Worm (Caenorhabditis elegans) whole organism, mixed stage, embryonic: ENCODE data around the gene aars-1.

ENCODE experiments used
- M03D4.4 ChIP-seq: sonication (generic microtip); optimal IDR thresholded peaks from 2 replicates; lab custom pipeline; 2017; ENCODE audit warnings: mild to moderate bottlenecking, missing genetic modification characterization, missing compliant biosample characterization
- bed-3 ChIP-seq: fragments of 200-800 bp; sonication (Bioruptor generic); optimal IDR thresholded peaks from 3 replicates; lab custom pipeline; 2018; ENCODE audit warnings: mild to moderate bottlenecking, missing genetic modification characterization, moderate library complexity, missing compliant biosample characterization
- blmp-1 ChIP-seq: fragments of 150-350 bp; optimal IDR thresholded peaks from 2 replicates; lab custom pipeline; 2014; ENCODE audit warnings: missing biosample characterization, missing genetic modification characterization
- ceh-39 ChIP-seq: fragments of 150-350 bp; optimal IDR thresholded peaks from 2 replicates; lab custom pipeline; 2014; ENCODE audit warnings: missing biosample characterization, missing genetic modification characterization
- ceh-43 ChIP-seq: fragments of 200-800 bp; sonication (Bioruptor generic); optimal IDR thresholded peaks from 2 replicates; lab custom pipeline; 2018; ENCODE audit warnings: mild to moderate bottlenecking, missing genetic modification characterization, moderate library complexity, missing compliant biosample characterization
- ceh-83 ChIP-seq: fragments of 200-800 bp; sonication (Bioruptor generic); optimal IDR thresholded peaks from 2 replicates; lab custom pipeline; 2018; ENCODE audit warnings: mild to moderate bottlenecking, missing genetic modification characterization, missing compliant biosample characterization
- ces-1 ChIP-seq: fragments of 150-350 bp; optimal IDR thresholded peaks from 2 replicates; lab custom pipeline; 2014; ENCODE audit warnings: missing biosample characterization, missing genetic modification reagents, missing genetic modification characterization
- cnd-1 ChIP-seq: fragments of 200-800 bp; sonication (Bioruptor generic); optimal IDR thresholded peaks from 2 replicates; lab custom pipeline; 2018; ENCODE audit warnings: mild to moderate bottlenecking, missing genetic modification characterization, missing compliant biosample characterization
- drap-1 ChIP-seq: fragments of 200-800 bp; sonication (Bioruptor generic); optimal IDR thresholded peaks from 3 replicates; lab custom pipeline; 2018; ENCODE audit warnings: mild to moderate bottlenecking, missing genetic modification characterization, missing compliant biosample characterization
- elt-1 ChIP-seq: sonication (generic microtip); optimal IDR thresholded peaks from 2 replicates; lab custom pipeline; 2017; ENCODE audit warnings: missing genetic modification characterization, mild to moderate bottlenecking, missing compliant biosample characterization, antibody characterized with exemption, moderate library complexity, borderline replicate concordance; ENCODE audit not compliant: insufficient read depth
- elt-3 ChIP-seq: fragments of 150-350 bp; optimal IDR thresholded peaks from 2 replicates; lab custom pipeline; 2014; ENCODE audit warnings: missing biosample characterization, missing genetic modification characterization
- flh-1 ChIP-seq: fragments of 200-800 bp; sonication (Bioruptor generic); optimal IDR thresholded peaks from 2 replicates; lab custom pipeline; 2018; ENCODE audit warnings: mild to moderate bottlenecking, missing genetic modification characterization, moderate library complexity, missing compliant biosample characterization
- ham-2 ChIP-seq: fragments of 200-800 bp; sonication (Bioruptor generic); optimal IDR thresholded peaks from 2 replicates; lab custom pipeline; 2018; ENCODE audit warnings: mild to moderate bottlenecking, missing genetic modification characterization, missing compliant biosample characterization
- hlh-1 ChIP-seq: fragments of 150-350 bp; optimal IDR thresholded peaks from 2 replicates; lab custom pipeline; 2014; ENCODE audit warnings: missing biosample characterization, missing genetic modification reagents, missing genetic modification characterization
- lin-13 ChIP-seq: fragments of 150-350 bp; optimal IDR thresholded peaks from 2 replicates; lab custom pipeline; 2014; ENCODE audit warnings: missing biosample characterization, missing genetic modification characterization
- lin-32 ChIP-seq: fragments of 200-800 bp; sonication (Bioruptor generic); optimal IDR thresholded peaks from 2 replicates; lab custom pipeline; 2018; ENCODE audit warnings: mild to moderate bottlenecking, missing genetic modification characterization, missing compliant biosample characterization
- lsy-2 ChIP-seq: fragments of 150-350 bp; optimal IDR thresholded peaks from 2 replicates; lab custom pipeline; 2014; ENCODE audit warnings: missing biosample characterization, missing genetic modification characterization
- mab-5 ChIP-seq: fragments of 150-350 bp; optimal IDR thresholded peaks from 2 replicates; lab custom pipeline; 2014; ENCODE audit warnings: missing biosample characterization, missing genetic modification characterization
- mep-1 ChIP-seq: fragments of 150-350 bp; optimal IDR thresholded peaks from 2 replicates; lab custom pipeline; 2017; ENCODE audit warnings: missing biosample characterization, missing genetic modification reagents, missing genetic modification characterization, inconsistent platforms
- mls-2 ChIP-seq: sonication (generic microtip); optimal IDR thresholded peaks from 2 replicates; lab custom pipeline; 2016; ENCODE audit warnings: mild to moderate bottlenecking, missing genetic modification characterization, moderate library complexity, missing compliant biosample characterization
- nhr-12 ChIP-seq: fragments of 150-350 bp; optimal IDR thresholded peaks from 2 replicates; lab custom pipeline; 2014; ENCODE audit warnings: missing biosample characterization, missing genetic modification characterization
- nhr-2 ChIP-seq: fragments of 150-350 bp; optimal IDR thresholded peaks from 2 replicates; lab custom pipeline; 2014; ENCODE audit warnings: missing biosample characterization, missing genetic modification characterization
- nhr-237 ChIP-seq: fragments of 150-350 bp; optimal IDR thresholded peaks from 2 replicates; lab custom pipeline; 2014; ENCODE audit warnings: missing biosample characterization, missing genetic modification characterization
- nhr-28 ChIP-seq: fragments of 150-350 bp; optimal IDR thresholded peaks from 2 replicates; lab custom pipeline; 2014; ENCODE audit warnings: missing biosample characterization, missing genetic modification characterization
- nhr-76 ChIP-seq: sonication (generic microtip); optimal IDR thresholded peaks from 2 replicates; lab custom pipeline; 2017; ENCODE audit warnings: missing biosample characterization, missing genetic modification characterization
- pha-4 ChIP-seq: fragments of 150-350 bp; optimal IDR thresholded peaks from 2 replicates; lab custom pipeline; 2018; ENCODE audit warnings: missing biosample characterization, missing genetic modification reagents, missing genetic modification characterization
- sem-2 ChIP-seq: fragments of 200-800 bp; sonication (Bioruptor generic); optimal IDR thresholded peaks from 2 replicates; lab custom pipeline; 2018; ENCODE audit warnings: mild to moderate bottlenecking, missing genetic modification characterization, missing compliant biosample characterization
- snpc-4 ChIP-seq: fragments of 150-350 bp; optimal IDR thresholded peaks from 2 replicates; lab custom pipeline; 2014; ENCODE audit warnings: missing biosample characterization, missing genetic modification characterization
- sptf-1 ChIP-seq: sonication (generic microtip); optimal IDR thresholded peaks from 2 replicates; lab custom pipeline; 2017; ENCODE audit warnings: mild to moderate bottlenecking, missing genetic modification characterization, moderate library complexity, missing compliant biosample characterization
- tbx-8 ChIP-seq: fragments of 200-800 bp; sonication (Bioruptor generic); optimal IDR thresholded peaks from 2 replicates; lab custom pipeline; 2018; ENCODE audit warnings: mild to moderate bottlenecking, missing genetic modification characterization, moderate library complexity, missing compliant biosample characterization
- unc-120 ChIP-seq: sonication (generic microtip); optimal IDR thresholded peaks from 2 replicates; lab custom pipeline; 2017; ENCODE audit warnings: missing genetic modification characterization, missing compliant biosample characterization; ENCODE audit not compliant: poor library complexity, severe bottlenecking
- unc-39 ChIP-seq: fragments of 150-350 bp; optimal IDR thresholded peaks from 2 replicates; lab custom pipeline; 2014; ENCODE audit warnings: missing biosample characterization, missing genetic modification characterization
- unc-62 ChIP-seq: fragments of 150-350 bp; optimal IDR thresholded peaks from 2 replicates; lab custom pipeline; 2014; ENCODE audit warnings: missing biosample characterization, missing genetic modification reagents, missing genetic modification characterization
- zip-8 ChIP-seq: fragments of 150-350 bp; optimal IDR thresholded peaks from 2 replicates; lab custom pipeline; 2014; ENCODE audit warnings: missing biosample characterization, missing genetic modification characterization
- ztf-11 ChIP-seq: fragments of 150-350 bp; optimal IDR thresholded peaks from 2 replicates; lab custom pipeline; 2014; ENCODE audit warnings: missing biosample characterization, missing genetic modification characterization

aars-1 gene

DNA sequence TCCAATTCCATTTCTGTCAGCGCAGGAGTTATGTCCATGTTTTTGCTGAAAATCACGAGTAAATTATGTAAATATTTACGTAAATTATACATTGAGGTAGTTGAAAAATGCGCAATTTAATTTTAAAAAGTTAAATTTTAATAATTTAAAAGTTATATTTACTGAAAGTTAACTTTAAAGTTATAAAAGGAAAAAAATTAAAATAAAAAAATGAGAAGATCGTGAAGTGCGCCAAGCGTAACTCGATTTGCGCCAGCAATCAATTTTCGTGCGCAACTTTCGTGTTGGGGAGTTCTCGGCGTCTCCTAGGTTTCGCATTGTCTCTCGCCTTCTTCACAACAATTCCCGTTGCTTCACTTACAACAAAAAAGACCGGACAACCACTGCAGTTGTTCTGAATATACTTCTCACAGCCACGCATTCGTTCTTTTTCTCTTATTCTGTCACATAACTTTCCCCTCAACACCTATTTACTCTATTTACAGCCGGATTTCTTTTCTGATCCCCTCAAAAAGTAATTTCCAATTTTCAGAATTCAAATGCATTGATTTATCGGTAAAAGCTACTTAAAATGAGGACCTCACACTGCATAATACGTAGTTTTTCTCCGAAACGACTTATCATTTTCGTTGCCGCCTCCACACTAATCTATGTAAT is 9.4 kb upstream of the aars-1 start, which contains the start of the genes metl-1 and W02B12.11:
TSS of gene metl-1 (minus strand) at position 51 of the 657 bp plus-strand sequence.
TSS of gene W02B12.11 (plus strand) at position 337 of the 657 bp plus-strand sequence.
- TF ChIP-seq hlh-1, result no peak
- TF ChIP-seq ceh-83, result no peak
- TF ChIP-seq drap-1 (GFP tag; lab: Kevin White, UChicago), result peak; percentile 54
- no peak for TF ChIP-seq lin-32
- TF ChIP-seq sptf-1 (tag; lab: Kevin White, UChicago), result peak; percentile 81
- no peak for TF ChIP-seq sem-2 (GFP tag; lab: Kevin White, UChicago)
- no peak for TF ChIP-seq tbx-8 (GFP tag; lab: Kevin White, UChicago)
- no peak for TF ChIP-seq nhr-28 (tag; lab: Kevin White, UChicago)
- peak; percentile 82 for TF ChIP-seq ces-1 (GFP tag; lab: Kevin White, UChicago)
- no peak for TF ChIP-seq flh-1 (GFP tag; lab: Kevin White, UChicago)
- no peak for TF ChIP-seq nhr-12
- no peak for TF ChIP-seq ztf-11
- TF ChIP-seq ceh-43 (GFP tag; lab: Kevin White, UChicago), result peak; percentile 67
- TF ChIP-seq pha-4 (tag; lab: Kevin White, UChicago), result peak; percentile 69
- TF ChIP-seq lsy-2 (tag; lab: Kevin White, UChicago), result peak; percentile 74
- TF ChIP-seq unc-120 (tag; lab: Kevin White, UChicago), result peak; percentile 34
- peak; percentile 80 for TF ChIP-seq lin-13 (tag; lab: Kevin White, UChicago)
- TF ChIP-seq nhr-237 (tag; lab: Kevin White, UChicago), result peak; percentile 5
- TF ChIP-seq elt-3 (tag; lab: Kevin White, UChicago), result no peak
- no peak for TF ChIP-seq blmp-1 (tag; lab: Kevin White, UChicago)
- TF ChIP-seq nhr-2 (tag; lab: Kevin White, UChicago), result no peak
- TF ChIP-seq nhr-76 (tag; lab: Kevin White, UChicago), result no peak
- TF ChIP-seq M03D4.4 (tag; lab: Kevin White, UChicago), result peak; percentile 70
- no peak for TF ChIP-seq mab-5 (tag; lab: Kevin White, UChicago)
- no peak for TF ChIP-seq unc-62
- no peak for TF ChIP-seq snpc-4 (tag; lab: Kevin White, UChicago)
- TF ChIP-seq mep-1 (tag; lab: Kevin White, UChicago), result peak; percentile 89
- peak; percentile 19 for TF ChIP-seq bed-3 (GFP tag; lab: Kevin White, UChicago)
- no peak for TF ChIP-seq ham-2 (GFP tag; lab: Kevin White, UChicago)
- TF ChIP-seq elt-1 (tag; lab: Kevin White, UChicago), result no peak
- TF ChIP-seq mls-2, result peak; percentile 53
- no peak for TF ChIP-seq zip-8 (tag; lab: Kevin White, UChicago)
- no peak for TF ChIP-seq ceh-39 (tag; lab: Kevin White, UChicago)
- TF ChIP-seq cnd-1, result peak; percentile 51
- no peak for TF ChIP-seq unc-39 (tag; lab: Kevin White, UChicago)

- TF ChIP-seq elt-1 (tag; lab: Kevin White, UChicago) (no peak), elt-3 (tag; lab: Kevin White, UChicago) (peak; percentile 7)
Observed at ce11 chrII:11472542-11472941, 8.2 kb upstream of the aars-1 start.

DNA sequence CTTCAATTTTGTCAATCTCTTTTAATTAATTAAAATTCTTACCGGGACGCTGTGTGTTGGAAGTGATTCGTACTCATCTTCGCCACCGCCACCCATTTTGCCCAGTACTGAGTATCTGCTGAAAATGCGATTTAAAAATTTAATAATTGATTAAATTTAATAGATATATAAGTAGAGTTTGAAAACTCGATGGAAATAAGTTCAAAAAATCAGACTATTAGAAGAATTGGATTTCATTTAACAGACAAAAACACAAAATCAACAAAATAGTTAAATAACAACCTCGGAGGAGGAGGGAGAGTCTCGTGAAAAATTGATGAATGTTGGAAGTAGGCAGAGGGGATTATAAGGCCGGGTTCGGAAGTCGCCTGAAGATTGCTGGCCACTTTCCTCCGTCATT is 7.6 kb upstream of the aars-1 start, which contains the start of gene mfn-1:
TSS of gene mfn-1 (minus strand) at position 101 of the 400 bp plus-strand sequence.
- no peak for TF ChIP-seq ces-1 (GFP tag; lab: Kevin White, UChicago)
- no peak for TF ChIP-seq unc-120 (tag; lab: Kevin White, UChicago)
- no peak for TF ChIP-seq elt-3 (tag; lab: Kevin White, UChicago)
